Fruit fly (Drosophila melanogaster) whole organism, embryonic: Measurements from ENCODE around the gene Reg-2.

Experiments
- B-H2 ChIP-seq: fragments of 200-800 bp; sonication (Bioruptor generic); optimal IDR thresholded peaks from 2 replicates; lab custom pipeline; 2018; ENCODE audit warnings: missing biosample characterization, mild to moderate bottlenecking, missing genetic modification characterization
- Bteb2 ChIP-seq: fragments of 200-800 bp; sonication (Bioruptor generic); optimal IDR thresholded peaks from 2 replicates; lab custom pipeline; 2016; ENCODE audit warnings: missing biosample characterization, missing genetic modification characterization
- CG10543 ChIP-seq: fragments of 200-800 bp; sonication (Bioruptor generic); optimal IDR thresholded peaks from 3 replicates; lab custom pipeline; 2017; ENCODE audit warnings: missing biosample characterization, mild to moderate bottlenecking, missing genetic modification characterization, moderate library complexity
- CG10654 ChIP-seq: fragments of 200-800 bp; sonication (Bioruptor generic); optimal IDR thresholded peaks from 2 replicates; lab custom pipeline; 2016; ENCODE audit warnings: missing biosample characterization, missing genetic modification characterization
- CG11093 ChIP-seq: fragments of 200-800 bp; sonication (Bioruptor generic); IDR thresholded peaks from 3 replicates; pipeline ENCODE4 v1.3.6; 2022; ENCODE audit warnings: missing biosample characterization, missing genetic modification characterization
- CG14441 ChIP-seq: fragments of 200-800 bp; sonication (Bioruptor generic); IDR thresholded peaks from 2 replicates; pipeline ENCODE4 v1.3.6; 2022; ENCODE audit warnings: missing biosample characterization, missing genetic modification characterization
- CG1647 ChIP-seq: fragments of 200-800 bp; sonication (Bioruptor generic); optimal IDR thresholded peaks from 3 replicates; lab custom pipeline; 2016; ENCODE audit warnings: missing biosample characterization, missing genetic modification characterization
- CG16863 ChIP-seq: fragments of 200-800 bp; sonication (Bioruptor generic); optimal IDR thresholded peaks from 3 replicates; lab custom pipeline; 2016; ENCODE audit warnings: missing biosample characterization, missing genetic modification characterization
- CG17186 ChIP-seq: fragments of 200-800 bp; sonication (Bioruptor generic); optimal IDR thresholded peaks from 3 replicates; lab custom pipeline; 2017; ENCODE audit warnings: missing biosample characterization, missing genetic modification reagents, missing genetic modification characterization
- CG17385 ChIP-seq: fragments of 200-800 bp; sonication (Bioruptor generic); optimal IDR thresholded peaks from 3 replicates; lab custom pipeline; 2018; ENCODE audit warnings: missing biosample characterization, mild to moderate bottlenecking, missing genetic modification characterization
- CG17829 ChIP-seq: fragments of 200-800 bp; optimal IDR thresholded peaks from 2 replicates; lab custom pipeline; 2019; ENCODE audit warnings: missing biosample characterization, mild to moderate bottlenecking, missing genetic modification characterization, moderate library complexity
- CG2889 ChIP-seq: fragments of 200-800 bp; sonication (Bioruptor generic); IDR thresholded peaks from 3 replicates; pipeline ENCODE4 v1.3.6; 2022; ENCODE audit warnings: missing biosample characterization, missing genetic modification characterization
- CG4360 ChIP-seq: fragments of 200-800 bp; sonication (Bioruptor generic); IDR thresholded peaks from 2 replicates; pipeline ENCODE4 v1.3.6; 2022; ENCODE audit warnings: missing biosample characterization, missing genetic modification characterization
- CG4404 ChIP-seq: fragments of 200-800 bp; sonication (Bioruptor generic); IDR thresholded peaks from 2 replicates; pipeline ENCODE4 v1.3.6; 2022; ENCODE audit warnings: missing biosample characterization, missing genetic modification characterization
- CHES-1-like ChIP-seq: fragments of 200-800 bp; sonication (Bioruptor generic); optimal IDR thresholded peaks from 2 replicates; lab custom pipeline; 2016; ENCODE audit warnings: missing biosample characterization, missing genetic modification characterization
- Chrac-16 ChIP-seq: fragments of 200-800 bp; sonication (Bioruptor generic); optimal IDR thresholded peaks from 3 replicates; lab custom pipeline; 2016; ENCODE audit warnings: missing biosample characterization, missing genetic modification characterization
- Dfd ChIP-seq, 2 experiments: fragments of >200 bp; optimal IDR thresholded peaks; 2 replicates each; lab custom pipeline; 2017; ENCODE audit warnings: missing biosample characterization in 2 of 2, missing genetic modification characterization in 2 of 2
- Doc3 ChIP-seq: fragments of 200-800 bp; sonication (Bioruptor generic); IDR thresholded peaks from 3 replicates; pipeline ENCODE4 v1.3.6; 2022; ENCODE audit warnings: missing biosample characterization, missing genetic modification characterization; ENCODE audit not compliant: partially characterized antibody
- Drgx ChIP-seq: fragments of 200-800 bp; sonication (Bioruptor generic); IDR thresholded peaks from 2 replicates; pipeline ENCODE4 v1.3.6; 2022; ENCODE audit warnings: missing biosample characterization, missing genetic modification characterization
- Gsc ChIP-seq: fragments of 200-800 bp; sonication (Bioruptor generic); IDR thresholded peaks from 2 replicates; pipeline ENCODE4 v1.3.6; 2022; ENCODE audit warnings: missing biosample characterization, missing genetic modification characterization
- H2.0 ChIP-seq: fragments of 200-800 bp; sonication (Bioruptor generic); IDR thresholded peaks from 2 replicates; pipeline ENCODE4 v1.3.6; 2022; ENCODE audit warnings: missing biosample characterization, missing genetic modification characterization
- Hmr ChIP-seq: fragments of 200-800 bp; sonication (Bioruptor generic); optimal IDR thresholded peaks from 3 replicates; lab custom pipeline; 2017; ENCODE audit warnings: mild to moderate bottlenecking, missing biosample characterization, missing genetic modification reagents, missing genetic modification characterization
- Hr39 ChIP-seq: fragments of >200 bp; optimal IDR thresholded peaks from 2 replicates; lab custom pipeline; 2017
- Hr51 ChIP-seq, 2 experiments: fragments of 200-800 bp; sonication (Bioruptor generic); optimal IDR thresholded peaks; 2 replicates in 1 of 2; 3 replicates in 1 of 2; lab custom pipeline; 2016 to 2018; ENCODE audit warnings: missing biosample characterization in 2 of 2, missing genetic modification characterization in 2 of 2, mild to moderate bottlenecking in 1 of 2, moderate library complexity in 1 of 2
- Hsf ChIP-seq: fragments of 200-800 bp; sonication (Bioruptor generic); optimal IDR thresholded peaks from 3 replicates; lab custom pipeline; 2016; ENCODE audit warnings: missing biosample characterization, missing genetic modification characterization
- MBD-R2 ChIP-seq: fragments of 200-800 bp; sonication (Bioruptor generic); IDR thresholded peaks from 2 replicates; pipeline ENCODE4 v1.3.6; 2022; ENCODE audit warnings: missing biosample characterization, missing genetic modification characterization
- MTF-1 ChIP-seq: fragments of 200-800 bp; sonication (Bioruptor generic); optimal IDR thresholded peaks from 2 replicates; lab custom pipeline; 2018; ENCODE audit warnings: missing biosample characterization, mild to moderate bottlenecking, missing genetic modification characterization, borderline replicate concordance
- NC2β ChIP-seq: fragments of 200-800 bp; sonication (Bioruptor generic); optimal IDR thresholded peaks from 2 replicates; lab custom pipeline; 2016; ENCODE audit warnings: missing biosample characterization, missing genetic modification characterization
- Neu2 ChIP-seq: fragments of 200-800 bp; sonication (Bioruptor generic); optimal IDR thresholded peaks from 3 replicates; lab custom pipeline; 2016; ENCODE audit warnings: missing biosample characterization, missing genetic modification characterization, borderline replicate concordance
- PHDP ChIP-seq: fragments of 200-800 bp; sonication (Bioruptor generic); optimal IDR thresholded peaks from 3 replicates; lab custom pipeline; 2018; ENCODE audit warnings: missing biosample characterization, mild to moderate bottlenecking, missing genetic modification characterization, moderate library complexity
- Vsx1 ChIP-seq: fragments of 200-800 bp; sonication (Bioruptor generic); optimal IDR thresholded peaks from 2 replicates; lab custom pipeline; 2017; ENCODE audit warnings: missing biosample characterization, mild to moderate bottlenecking, missing genetic modification characterization, missing genetic modification reagents
- abd-A ChIP-seq: fragments of 200-800 bp; sonication (Bioruptor generic); optimal IDR thresholded peaks from 3 replicates; lab custom pipeline; 2019; ENCODE audit warnings: missing biosample characterization, mild to moderate bottlenecking, missing genetic modification characterization, moderate library complexity
- aop ChIP-seq: fragments of 200-800 bp; sonication (Bioruptor generic); IDR thresholded peaks from 2 replicates; pipeline ENCODE4 v1.3.6; 2022; ENCODE audit warnings: missing biosample characterization, missing genetic modification characterization
- cg ChIP-seq: fragments of 200-800 bp; sonication (Bioruptor generic); optimal IDR thresholded peaks from 3 replicates; lab custom pipeline; 2019; ENCODE audit warnings: missing biosample characterization, mild to moderate bottlenecking, missing genetic modification characterization, moderate library complexity
- crp ChIP-seq, 2 experiments: fragments of 200-800 bp; sonication (Bioruptor generic); optimal IDR thresholded peaks; 2 replicates in 1 of 2; 3 replicates in 1 of 2; lab custom pipeline; 2017; ENCODE audit warnings: missing biosample characterization in 2 of 2, missing genetic modification characterization in 2 of 2, mild to moderate bottlenecking in 1 of 2, moderate library complexity in 1 of 2
- cwo ChIP-seq: fragments of 200-800 bp; sonication (Bioruptor generic); optimal IDR thresholded peaks from 3 replicates; lab custom pipeline; 2017; ENCODE audit warnings: missing biosample characterization, missing genetic modification characterization, mild to moderate bottlenecking, moderate library complexity, missing genetic modification reagents
- dm ChIP-seq: fragments of 200-800 bp; sonication (Bioruptor generic); optimal IDR thresholded peaks from 3 replicates; lab custom pipeline; 2016; ENCODE audit warnings: missing biosample characterization, missing genetic modification characterization
- dmrt99B ChIP-seq: fragments of 200-800 bp; sonication (Bioruptor generic); optimal IDR thresholded peaks from 2 replicates; lab custom pipeline; 2018; ENCODE audit warnings: missing biosample characterization, mild to moderate bottlenecking, missing genetic modification characterization, moderate library complexity
- ewg ChIP-seq: fragments of 200-800 bp; sonication (Bioruptor generic); optimal IDR thresholded peaks from 3 replicates; lab custom pipeline; 2017; ENCODE audit warnings: mild to moderate bottlenecking, missing biosample characterization, missing genetic modification reagents, missing genetic modification characterization
- fru ChIP-seq: fragments of >200 bp; optimal IDR thresholded peaks from 2 replicates; lab custom pipeline; 2017
- fu2 ChIP-seq: fragments of 200-800 bp; sonication (Bioruptor generic); optimal IDR thresholded peaks from 2 replicates; lab custom pipeline; 2016; ENCODE audit warnings: missing biosample characterization, missing genetic modification characterization
- kay ChIP-seq: fragments of 200-800 bp; sonication (Bioruptor generic); optimal IDR thresholded peaks from 2 replicates; lab custom pipeline; 2016; ENCODE audit warnings: missing biosample characterization, missing genetic modification characterization
- mam ChIP-seq: fragments of 200-800 bp; sonication (Bioruptor generic); optimal IDR thresholded peaks from 3 replicates; lab custom pipeline; 2016; ENCODE audit warnings: missing biosample characterization, missing genetic modification characterization
- pan ChIP-seq, 4 experiments: fragments of >200 bp in 3 of 4; fragments of 200-800 bp in 1 of 4; sonication (Bioruptor generic) in 1 of 4; optimal IDR thresholded peaks in 3 of 4; IDR thresholded peaks in 1 of 4; 2 replicates each; pipeline versions ENCODE4 v1.3.6 to Lab custom; 2017 to 2022; ENCODE audit warnings: missing biosample characterization in 2 of 4, missing genetic modification characterization in 2 of 4, mixed read lengths in 1 of 4
- pho ChIP-seq: fragments of 200-800 bp; sonication (Bioruptor generic); optimal IDR thresholded peaks from 2 replicates; lab custom pipeline; 2016; ENCODE audit warnings: missing biosample characterization, missing genetic modification characterization
- pnt ChIP-seq: fragments of 200-800 bp; sonication (Bioruptor generic); optimal IDR thresholded peaks from 3 replicates; lab custom pipeline; 2016; ENCODE audit warnings: missing biosample characterization, missing genetic modification characterization
- slp2 ChIP-seq: fragments of 200-800 bp; sonication (Bioruptor generic); optimal IDR thresholded peaks from 2 replicates; lab custom pipeline; 2016; ENCODE audit warnings: missing biosample characterization, missing genetic modification characterization
- tx ChIP-seq: fragments of 200-800 bp; sonication (Bioruptor generic); optimal IDR thresholded peaks from 2 replicates; lab custom pipeline; 2016; ENCODE audit warnings: missing biosample characterization, missing genetic modification characterization

Gene Reg-2

DNA sequence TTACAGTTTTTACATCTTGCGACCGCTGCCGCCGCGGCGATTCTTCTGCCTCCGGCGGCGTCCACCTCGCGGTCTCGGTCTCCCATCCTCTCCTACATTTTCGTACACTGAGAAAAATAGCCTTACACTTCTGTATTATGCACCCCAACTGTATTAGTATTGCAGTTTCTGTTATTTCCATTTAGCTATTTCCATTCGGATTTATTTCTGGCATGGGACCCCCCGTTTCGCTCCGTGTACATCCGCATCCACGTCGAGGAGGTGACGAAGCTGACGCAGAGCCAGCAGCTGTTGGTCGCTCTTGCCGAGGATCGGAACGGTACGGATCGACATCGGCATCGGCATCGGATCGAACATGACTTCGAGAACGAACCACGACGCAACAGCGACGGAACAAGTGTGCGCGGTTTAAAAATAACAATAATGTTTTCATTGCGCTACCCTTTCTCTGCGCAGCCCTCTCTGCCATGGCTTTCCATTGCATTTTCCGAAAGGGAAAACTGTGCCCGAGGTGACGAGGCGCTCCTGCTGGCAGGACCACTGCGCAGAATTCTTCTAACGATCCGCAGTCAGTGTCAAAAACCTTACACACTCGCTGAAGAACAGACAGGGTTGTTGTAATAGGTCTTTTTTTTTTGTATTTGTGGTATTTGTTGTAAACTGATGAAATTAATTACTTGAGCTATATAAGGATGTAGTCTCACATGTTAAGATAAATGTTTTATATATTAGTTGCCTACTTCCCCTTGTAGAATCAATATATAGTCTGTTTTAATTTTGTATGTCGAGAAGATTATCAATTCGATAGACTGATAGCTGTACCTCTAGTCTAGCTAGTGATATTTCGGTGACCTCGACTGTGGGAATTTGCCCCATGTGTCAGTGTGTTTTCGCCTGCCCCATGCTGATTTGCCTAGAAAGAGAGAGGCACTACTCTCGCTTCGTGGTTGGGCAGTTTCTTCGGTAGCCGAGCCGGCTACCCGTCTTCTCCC lies 16.8 kb downstream of the Reg-2 start (continued):
- no peak for TF ChIP-seq pan (optimal IDR thresholded peaks at IDR 0.05; lab: Kevin White, UChicago)
- TF ChIP-seq pan (GFP tag; optimal IDR thresholded peaks at IDR 0.05 in 1 of 2, IDR thresholded peaks at IDR 0.05 in 1 of 2): peak in 1 of 2 experiments; percentile 91
- peak; percentile 92 for TF ChIP-seq pnt (GFP tag; lab: Kevin White, UChicago)
- TF ChIP-seq CG1647 (GFP tag; lab: Kevin White, UChicago): peak; percentile 88
- TF ChIP-seq Vsx1: no peak
- TF ChIP-seq Hr51 (GFP tag; optimal IDR thresholded peaks at IDR 0.05; lab: Kevin White, UChicago): peak; percentile 85 to 91
- TF ChIP-seq abd-A (tag; lab: Kevin White, UChicago): peak; percentile 13
- peak; percentile 93 for TF ChIP-seq Drgx (GFP tag; lab: Robert Waterston, UW)
- peak; percentile 91 for TF ChIP-seq CG16863 (GFP tag; lab: Kevin White, UChicago)
- peak; percentile 92 for TF ChIP-seq H2.0 (GFP tag; lab: Robert Waterston, UW)
- peak; percentile 86 for TF ChIP-seq PHDP
- peak; percentile 80 for TF ChIP-seq ewg (GFP tag; lab: Kevin White, UChicago)
- TF ChIP-seq cg (GFP tag; lab: Kevin White, UChicago): no peak
- peak; percentile 71 for TF ChIP-seq Neu2 (GFP tag; lab: Kevin White, UChicago)
- peak; percentile 87 for TF ChIP-seq fu2 (GFP tag; lab: Kevin White, UChicago)
- no peak for TF ChIP-seq Doc3
- peak; percentile 85 for TF ChIP-seq Hmr
- TF ChIP-seq Hr39 (lab: Kevin White, UChicago): no peak
- peak; percentile 93 for TF ChIP-seq CG17829 (tag; lab: Kevin White, UChicago)
- TF ChIP-seq CG2889 (GFP tag; lab: Robert Waterston, UW): peak; percentile 85
- peak; percentile 89 for TF ChIP-seq CG10654 (GFP tag; lab: Kevin White, UChicago)
- TF ChIP-seq mam (GFP tag; lab: Kevin White, UChicago): peak; percentile 91
- TF ChIP-seq CG4404 (GFP tag; lab: Robert Waterston, UW): peak; percentile 90
- peak; percentile 95 for TF ChIP-seq CG10543 (GFP tag; lab: Kevin White, UChicago)
- TF ChIP-seq slp2 (GFP tag; lab: Kevin White, UChicago): peak; percentile 84
- TF ChIP-seq pho (GFP tag; lab: Kevin White, UChicago): peak; percentile 87
- TF ChIP-seq CG14441 (GFP tag; lab: Robert Waterston, UW): peak; percentile 91
- peak; percentile 83 for TF ChIP-seq cwo (GFP tag; lab: Kevin White, UChicago)
- peak; percentile 87 for TF ChIP-seq MTF-1 (GFP tag; lab: Kevin White, UChicago)
- TF ChIP-seq dmrt99B: peak; percentile 88
- TF ChIP-seq kay (GFP tag; lab: Kevin White, UChicago): peak; percentile 88
- TF ChIP-seq Hsf (GFP tag; lab: Kevin White, UChicago): peak; percentile 89
- TF ChIP-seq CG4360 (GFP tag; lab: Robert Waterston, UW): peak; percentile 62
- TF ChIP-seq fru: no peak
- TF ChIP-seq Bteb2: peak; percentile 83
- peak; percentile 87 for TF ChIP-seq NC2β (GFP tag; lab: Kevin White, UChicago)
- TF ChIP-seq MBD-R2 (GFP tag; lab: Robert Waterston, UW): peak; percentile 79
- peak; percentile 77 for TF ChIP-seq Gsc (GFP tag; lab: Robert Waterston, UW)
- no peak for TF ChIP-seq Dfd (GFP tag; optimal IDR thresholded peaks at IDR 0.05; lab: Kevin White, UChicago)
- peak; percentile 93 for TF ChIP-seq CHES-1-like
- peak; percentile 84 for TF ChIP-seq dm
- TF ChIP-seq Chrac-16: peak; percentile 92
- peak; percentile 88 for TF ChIP-seq tx
- peak in 1 of 2 experiments; percentile 59 for TF ChIP-seq crp (GFP tag; optimal IDR thresholded peaks at IDR 0.05; lab: Kevin White, UChicago)
- peak; percentile 87 for TF ChIP-seq B-H2 (GFP tag; lab: Kevin White, UChicago)
- peak; percentile 77 for TF ChIP-seq CG11093 (GFP tag; lab: Robert Waterston, UW)
- TF ChIP-seq aop: peak; percentile 85
- TF ChIP-seq CG17385 (GFP tag; lab: Kevin White, UChicago): peak; percentile 78
- TF ChIP-seq CG17186 (GFP tag; lab: Kevin White, UChicago): peak; percentile 37
